Worm (Caenorhabditis elegans) whole organism, midembryonic: ENCODE data around the gene C02F5.12.

ENCODE experiments used
- T22C8.4 ChIP-seq: fragments of 200-800 bp; sonication (Bioruptor generic); IDR thresholded peaks from 2 replicates; pipeline ENCODE4 v1.3.6; 2022; ENCODE audit warnings: missing genetic modification characterization, missing compliant biosample characterization
- cog-1 ChIP-seq: sonication (generic microtip); optimal IDR thresholded peaks from 2 replicates; lab custom pipeline; 2016; ENCODE audit warnings: missing genetic modification characterization, missing compliant biosample characterization
- flt-1 ChIP-seq: fragments of 200-800 bp; sonication (Bioruptor generic); IDR thresholded peaks from 2 replicates; pipeline ENCODE4 v1.3.6; 2022; ENCODE audit warnings: missing genetic modification characterization, missing compliant biosample characterization
- med-1 ChIP-seq: sonication (generic microtip); optimal IDR thresholded peaks from 2 replicates; lab custom pipeline; 2017; ENCODE audit warnings: missing genetic modification characterization, mild to moderate bottlenecking, missing compliant biosample characterization, antibody characterized with exemption, missing genetic modification reagents; ENCODE audit not compliant: insufficient read depth
- tab-1 ChIP-seq: fragments of 200-800 bp; sonication (Bioruptor generic); IDR thresholded peaks from 2 replicates; pipeline ENCODE4 v1.3.6; 2022; ENCODE audit warnings: missing genetic modification characterization, missing compliant biosample characterization

ce11 chrIII:8291268-8292032 is 48.6 kb upstream of the C02F5.12 start:
- TF ChIP-seq T22C8.4 (no peak), cog-1 (no peak), med-1 (no peak), flt-1 (GFP tag; lab: Robert Waterston, UW) (no peak), tab-1 (no peak)
